Worm (Caenorhabditis elegans): ENCODE measurements around the gene aak-1.

ce11 chrIII:8763111-8763510 is 2.2 kb upstream of the aak-1 start:
- no peak for TF ChIP-seq zag-1 (tag; optimal IDR thresholded peaks at IDR 0.05)
- TF ChIP-seq saeg-2 (GFP tag; IDR thresholded peaks at IDR 0.05) = no peak

Data from whole organism, L4 larva.